Fruit fly (Drosophila melanogaster): ENCODE measurements around the gene CG5177.
A peak's percentile ranks its signal among the peaks of the same experiment; 100 is the strongest.

Gene CG5177

DNA sequence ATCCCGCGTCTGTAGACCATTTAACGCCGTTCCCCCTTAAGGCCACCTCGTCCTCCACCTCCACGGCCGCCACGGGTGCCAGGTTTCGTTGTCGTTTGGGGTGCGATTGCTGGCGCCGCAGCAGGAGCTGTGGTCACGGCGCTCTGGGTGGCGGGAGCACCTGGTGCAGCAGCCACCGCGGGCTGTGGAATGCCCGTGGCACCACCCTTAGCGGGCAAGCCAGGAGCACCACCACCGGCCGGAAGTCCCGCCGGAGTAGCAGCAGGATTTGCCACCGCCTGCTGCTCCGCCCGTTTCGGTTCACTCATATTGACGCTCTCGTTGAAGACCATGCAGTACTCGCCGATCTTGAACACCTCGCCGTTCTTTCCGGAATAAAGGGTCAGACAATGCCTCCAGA lies 4.0 kb downstream of the CG5177 start (continued):
- TF ChIP-seq CG30403 (GFP tag; optimal IDR thresholded peaks at IDR 0.05) (no peak), NC2α (GFP tag; optimal IDR thresholded peaks at IDR 0.05) (no peak), sens-2 (GFP tag; IDR thresholded peaks at IDR 0.05) (no peak), Hr51 (GFP tag; optimal IDR thresholded peaks at IDR 0.05) (no peak), CG8478 (optimal IDR thresholded peaks at IDR 0.05) (no peak), CG9817 (tag; optimal IDR thresholded peaks at IDR 0.05) (no peak), Dbx (GFP tag; IDR thresholded peaks at IDR 0.05) (peak; percentile 18; the same call in 1 of the 3 replicates), otp (GFP tag; IDR thresholded peaks at IDR 0.05) (no peak), chm (GFP tag; IDR thresholded peaks at IDR 0.05) (peak; percentile 58; the same call in 1 of the 2 replicates), ken (GFP tag; IDR thresholded peaks at IDR 0.05) (no peak), repo (GFP tag; optimal IDR thresholded peaks at IDR 0.05) (peak; percentile 22), CG8281 (tag; optimal IDR thresholded peaks at IDR 0.05) (no peak), CG3065 (GFP tag; optimal IDR thresholded peaks at IDR 0.05) (no peak), Blimp-1 (GFP tag; optimal IDR thresholded peaks at IDR 0.05) (no peak), Mad (GFP tag; optimal IDR thresholded peaks at IDR 0.05) (no peak), CG12155 (GFP tag; optimal IDR thresholded peaks at IDR 0.05) (no peak), CG4707 (GFP tag; optimal IDR thresholded peaks at IDR 0.05) (no peak), CG2875 (GFP tag; optimal IDR thresholded peaks at IDR 0.05) (no peak), hkb (optimal IDR thresholded peaks at IDR 0.05) (no peak), hkb (GFP tag; IDR thresholded peaks at IDR 0.05) (0 out of 2 replicates have a peak, but pooled peaks have one; percentile 19), grn (GFP tag; optimal IDR thresholded peaks at IDR 0.05) (no peak), CG12659 (GFP tag; optimal IDR thresholded peaks at IDR 0.05) (no peak), sd (tag; optimal IDR thresholded peaks at IDR 0.05) (no peak), CG13894 (tag; optimal IDR thresholded peaks at IDR 0.05) (no peak), CG14710 (tag; optimal IDR thresholded peaks at IDR 0.05) (no peak), Dek (tag; optimal IDR thresholded peaks at IDR 0.05) (no peak), cwo (GFP tag; optimal IDR thresholded peaks at IDR 0.05) (no peak), ERR (GFP tag; optimal IDR thresholded peaks at IDR 0.05) (no peak), CG10147 (GFP tag; optimal IDR thresholded peaks at IDR 0.05) (no peak), CG9932 (GFP tag; IDR thresholded peaks at IDR 0.05) (no peak), HmgD (GFP tag; optimal IDR thresholded peaks at IDR 0.05) (no peak), CG17802 (tag; optimal IDR thresholded peaks at IDR 0.05) (no peak), Meics (GFP tag; optimal IDR thresholded peaks at IDR 0.05) (no peak), cato (GFP tag; optimal IDR thresholded peaks at IDR 0.05; ENCODE audit: borderline replicate concordance) (no peak), ftz-f1 (GFP tag; optimal IDR thresholded peaks at IDR 0.05) (no peak), Bgb (GFP tag; IDR thresholded peaks at IDR 0.05; ENCODE audit: partially characterized antibody) (0 out of 2 replicates have a peak, but pooled peaks have one; percentile 9), CG11093 (GFP tag; IDR thresholded peaks at IDR 0.05) (no peak), Sry-δ (GFP tag; optimal IDR thresholded peaks at IDR 0.05) (no peak), CG8944 (GFP tag; optimal IDR thresholded peaks at IDR 0.05) (peak; percentile 8), CG17328 (GFP tag; IDR thresholded peaks at IDR 0.05) (no peak), prd (optimal IDR thresholded peaks at IDR 0.05) (no peak), prd (GFP tag; IDR thresholded peaks at IDR 0.05) (0 out of 3 replicates have a peak, but pooled peaks have one; percentile 15), NFAT (GFP tag; IDR thresholded peaks at IDR 0.05) (no peak), salm (tag; optimal IDR thresholded peaks at IDR 0.05) (no peak), Hr78 (GFP tag; optimal IDR thresholded peaks at IDR 0.05) (no peak), Stat92E (GFP tag; optimal IDR thresholded peaks at IDR 0.05) (no peak), corto (GFP tag; optimal IDR thresholded peaks at IDR 0.05) (no peak), zfh2 (GFP tag; optimal IDR thresholded peaks at IDR 0.05) (no peak), CG3163 (GFP tag; optimal IDR thresholded peaks at IDR 0.05) (no peak), gfzf (GFP tag; optimal IDR thresholded peaks at IDR 0.05) (no peak), lov (optimal IDR thresholded peaks at IDR 0.05) (no peak), lov (GFP tag; IDR thresholded peaks at IDR 0.05) (no peak)

Data from whole organism, embryonic.